Worm (Caenorhabditis elegans) whole organism, L4 larva: ENCODE data around the gene his-39.

Experiments
- ama-1 ChIP-seq: fragments of 150-350 bp; optimal IDR thresholded peaks from 2 replicates; lab custom pipeline; 2014; ENCODE audit warnings: inconsistent platforms, mixed read lengths
- mdl-1 ChIP-seq, 2 experiments: fragments of 150-350 bp in 1 of 2; sonication (generic microtip) in 1 of 2; optimal IDR thresholded peaks; 2 replicates each; lab custom pipeline; 2014 to 2017; ENCODE audit warnings: missing biosample characterization in 2 of 2, missing genetic modification characterization in 2 of 2
- set-16 ChIP-seq: fragments of 200-800 bp; sonication (Bioruptor generic); IDR thresholded peaks from 2 replicates; pipeline ENCODE4 v1.3.6; 2022; ENCODE audit warnings: missing genetic modification reagents, missing genetic modification characterization, missing compliant biosample characterization

DNA sequence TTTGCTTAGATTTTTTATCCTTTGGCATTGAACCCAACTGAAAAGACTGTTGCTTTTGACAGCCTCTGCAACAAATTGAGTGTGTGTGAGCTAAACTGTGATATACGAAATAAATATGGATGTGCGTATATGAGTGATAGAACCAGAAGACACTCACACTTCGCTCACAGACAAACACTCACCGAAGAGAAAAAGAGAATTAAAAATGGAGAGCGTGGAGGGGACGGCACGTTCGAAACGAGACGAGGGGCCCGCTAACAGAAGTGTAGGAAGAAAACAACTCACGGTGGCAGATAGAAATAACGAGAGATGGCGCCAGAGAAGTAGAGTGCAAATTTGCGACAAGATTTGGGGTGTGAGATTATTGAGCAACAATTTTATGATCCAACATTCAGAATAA lies 18.0 kb upstream of the his-39 start:
- TF ChIP-seq set-16 (GFP tag; lab: Robert Waterston, UW) (no peak), ama-1 (lab: Kevin White, UChicago) (no peak), mdl-1 (tag; optimal IDR thresholded peaks at IDR 0.05; lab: Kevin White, UChicago) (peak in 1 of 2 experiments; percentile 53)
